Fruit fly (Drosophila melanogaster): ENCODE results near the gene CG43362.

CG43362 gene

dm6 chr2L:18328737-18329136 is 37.5 kb upstream of the CG43362 start (continued):
- TF ChIP-seq dmrt11E (tag; optimal IDR thresholded peaks at IDR 0.05): no peak
- no peak for TF ChIP-seq Elba2 (GFP tag; optimal IDR thresholded peaks at IDR 0.05)
- TF ChIP-seq CG6654 (GFP tag; optimal IDR thresholded peaks at IDR 0.05): no peak
- TF ChIP-seq schlank (tag; optimal IDR thresholded peaks at IDR 0.05): no peak
- TF ChIP-seq jigr1 (GFP tag; IDR thresholded peaks at IDR 0.05): 0 out of 3 replicates have a peak, but pooled peaks have one; percentile 49
- no peak for TF ChIP-seq lola (GFP tag; optimal IDR thresholded peaks at IDR 0.05)
- no peak for TF ChIP-seq CG33213 (GFP tag; optimal IDR thresholded peaks at IDR 0.05)
- peak; percentile 46; the same call in 1 of the 2 replicates for TF ChIP-seq E2f1 (GFP tag; IDR thresholded peaks at IDR 0.05)
- peak; percentile 48 for TF ChIP-seq CG6254 (GFP tag; optimal IDR thresholded peaks at IDR 0.05)
- no peak for TF ChIP-seq fu2 (GFP tag; optimal IDR thresholded peaks at IDR 0.05)
- TF ChIP-seq CG8765 (GFP tag; IDR thresholded peaks at IDR 0.05): no peak
- 0 out of 2 replicates have a peak, but pooled peaks have one; percentile 54 for TF ChIP-seq CG14014 (GFP tag; IDR thresholded peaks at IDR 0.05)
- no peak for TF ChIP-seq CG16863 (GFP tag; optimal IDR thresholded peaks at IDR 0.05)
- no peak for TF ChIP-seq CG43689 (GFP tag; IDR thresholded peaks at IDR 0.05)
- TF ChIP-seq CG18764 (GFP tag; optimal IDR thresholded peaks at IDR 0.05): no peak
- TF ChIP-seq chinmo (GFP tag; IDR thresholded peaks at IDR 0.05; ENCODE audit: partially characterized antibody): no peak
- peak; percentile 15 for TF ChIP-seq CG12155 (GFP tag; optimal IDR thresholded peaks at IDR 0.05)
- TF ChIP-seq CG15601 (tag; optimal IDR thresholded peaks at IDR 0.05): no peak
- no peak for TF ChIP-seq CG12104 (GFP tag; optimal IDR thresholded peaks at IDR 0.05)
- no peak for TF ChIP-seq CG4707 (GFP tag; optimal IDR thresholded peaks at IDR 0.05)
- no peak for TF ChIP-seq CG7745 (tag; optimal IDR thresholded peaks at IDR 0.05)
- peak; percentile 14 for TF ChIP-seq lilli (GFP tag; optimal IDR thresholded peaks at IDR 0.05)
- TF ChIP-seq gsb (GFP tag; IDR thresholded peaks at IDR 0.05): no peak
- peak; percentile 61; the same call in 1 of the 2 replicates for TF ChIP-seq HLH3B (GFP tag; IDR thresholded peaks at IDR 0.05)
- TF ChIP-seq CG12769 (tag; optimal IDR thresholded peaks at IDR 0.05): peak; percentile 42
- TF ChIP-seq sens (GFP tag): peak; percentile 81
- 0 out of 2 replicates have a peak, but pooled peaks have one; percentile 53 for TF ChIP-seq sob (GFP tag; IDR thresholded peaks at IDR 0.05)
- TF ChIP-seq CG10654 (GFP tag; optimal IDR thresholded peaks at IDR 0.05): no peak
- no peak for TF ChIP-seq gcm (GFP tag; optimal IDR thresholded peaks at IDR 0.05)
- TF ChIP-seq CG15479 (GFP tag; optimal IDR thresholded peaks at IDR 0.05): no peak
- no peak for TF ChIP-seq Nf-YC (tag; optimal IDR thresholded peaks at IDR 0.05)
- TF ChIP-seq CG5180 (GFP tag; optimal IDR thresholded peaks at IDR 0.05): no peak
- TF ChIP-seq NC2α (GFP tag; optimal IDR thresholded peaks at IDR 0.05): no peak
- no peak for TF ChIP-seq sqz (GFP tag; optimal IDR thresholded peaks at IDR 0.05)
- TF ChIP-seq Eip74EF (GFP tag; optimal IDR thresholded peaks at IDR 0.05): no peak
- no peak for TF ChIP-seq odd (GFP tag; optimal IDR thresholded peaks at IDR 0.05)
- no peak for TF ChIP-seq nom (GFP tag; optimal IDR thresholded peaks at IDR 0.05)
- TF ChIP-seq ken (GFP tag; IDR thresholded peaks at IDR 0.05): no peak
- TF ChIP-seq Taf1 (GFP tag; IDR thresholded peaks at IDR 0.05): no peak
- no peak for TF ChIP-seq D (optimal IDR thresholded peaks at IDR 0.05)
- TF ChIP-seq D (GFP tag; optimal IDR thresholded peaks at IDR 0.05): peak; percentile 29
- TF ChIP-seq sima (GFP tag; optimal IDR thresholded peaks at IDR 0.05): no peak
- no peak for TF ChIP-seq Hand (GFP tag; optimal IDR thresholded peaks at IDR 0.05)
- TF ChIP-seq CG12391 (tag; optimal IDR thresholded peaks at IDR 0.05): peak; percentile 49
- TF ChIP-seq CG17612 (GFP tag; IDR thresholded peaks at IDR 0.05): no peak
- TF ChIP-seq CG14050 (GFP tag; IDR thresholded peaks at IDR 0.05): no peak; the same call in 2 of the 3 replicates
- TF ChIP-seq ab (GFP tag; optimal IDR thresholded peaks at IDR 0.05): peak; percentile 8
- peak; percentile 29; the same call in 1 of the 3 replicates for TF ChIP-seq sr (GFP tag; IDR thresholded peaks at IDR 0.05)
- no peak for TF ChIP-seq CG10267 (tag; optimal IDR thresholded peaks at IDR 0.05)
- no peak for TF ChIP-seq tll (GFP tag; optimal IDR thresholded peaks at IDR 0.05)
- TF ChIP-seq gro (GFP tag; optimal IDR thresholded peaks at IDR 0.05): no peak
